Worm (Caenorhabditis elegans): ENCODE data around the gene T08D10.3.

T08D10.3 gene

ce11 chrX:11924158-11924557 is 31.1 kb upstream of the T08D10.3 start, which contains the start of gene F55G7.1:
F55G7.1 (plus strand) TSS chrX:11924433.
- TF ChIP-seq efl-1 (optimal IDR thresholded peaks at IDR 0.05) (peak; percentile 34 to 37), efl-1 (GFP tag; optimal IDR thresholded peaks at IDR 0.05 in 1 of 2) (peak in 1 of 2 experiments; percentile 72), grh-1 (GFP tag; IDR thresholded peaks at IDR 0.05) (no peak), hpl-2 (GFP tag; optimal IDR thresholded peaks at IDR 0.05) (peak; percentile 13), vab-15 (tag; optimal IDR thresholded peaks at IDR 0.05) (no peak), ceh-8 (GFP tag; optimal IDR thresholded peaks at IDR 0.05) (no peak), elt-3 (tag; optimal IDR thresholded peaks at IDR 0.05) (peak in 4 of 6 experiments; percentile 23 to 38 (median 26)), blmp-1 (tag; optimal IDR thresholded peaks at IDR 0.05) (peak; percentile 32), nhr-47 (tag; optimal IDR thresholded peaks at IDR 0.05) (peak; percentile 77), unc-98 (GFP tag; IDR thresholded peaks at IDR 0.05) (no peak), zip-4 (GFP tag; optimal IDR thresholded peaks at IDR 0.05) (peak; percentile 41), nhr-77 (tag; optimal IDR thresholded peaks at IDR 0.05) (peak; percentile 3), rnt-1 (tag; optimal IDR thresholded peaks at IDR 0.05) (peak; percentile 66), mep-1 (tag; optimal IDR thresholded peaks at IDR 0.05) (peak; percentile 65), nhr-71 (tag; optimal IDR thresholded peaks at IDR 0.05) (peak; percentile 49), xbp-1 (tag; optimal IDR thresholded peaks at IDR 0.05) (peak; percentile 44), lin-35 (GFP tag; optimal IDR thresholded peaks at IDR 0.05) (peak in 1 of 2 experiments; percentile 67), ztf-4 (tag; optimal IDR thresholded peaks at IDR 0.05) (peak; percentile 31), ceh-82 (tag; optimal IDR thresholded peaks at IDR 0.05) (peak in 2 of 3 experiments; percentile 17 to 54), elt-2 (tag; optimal IDR thresholded peaks at IDR 0.05) (no peak), nhr-76 (tag; optimal IDR thresholded peaks at IDR 0.05) (no peak), lin-14 (GFP tag; optimal IDR thresholded peaks at IDR 0.05) (peak; percentile 51), Y116A8C.19 (tag; optimal IDR thresholded peaks at IDR 0.05; ENCODE audit: borderline replicate concordance) (no peak), nhr-90 (tag; optimal IDR thresholded peaks at IDR 0.05; ENCODE audit: poor library complexity) (peak; percentile 72), nhr-19 (GFP tag; conservative IDR thresholded peaks at IDR 0.05) (peak; percentile 61), jun-1 (tag; optimal IDR thresholded peaks at IDR 0.05) (peak; percentile 78), nhr-85 (tag) (peak; percentile 75), mef-2 (tag; optimal IDR thresholded peaks at IDR 0.05) (no peak), lin-39 (tag; optimal IDR thresholded peaks at IDR 0.05) (peak; percentile 5), C16A3.4 (tag; optimal IDR thresholded peaks at IDR 0.05) (peak; percentile 52), dsc-1 (tag; optimal IDR thresholded peaks at IDR 0.05) (peak; percentile 71), tbx-2 (tag; optimal IDR thresholded peaks at IDR 0.05) (peak; percentile 56), snu-23 (GFP tag; optimal IDR thresholded peaks at IDR 0.05) (peak; percentile 79), irx-1 (tag; optimal IDR thresholded peaks at IDR 0.05) (peak; percentile 32), swsn-7 (tag; optimal IDR thresholded peaks at IDR 0.05) (peak; percentile 32), nhr-20 (tag; optimal IDR thresholded peaks at IDR 0.05) (peak; percentile 52), skn-1 (tag; optimal IDR thresholded peaks at IDR 0.05) (peak; percentile 22)

- no peak for TF ChIP-seq lin-13 (GFP tag; optimal IDR thresholded peaks at IDR 0.05)
- no peak for TF ChIP-seq F16B12.6 (tag; optimal IDR thresholded peaks at IDR 0.05)
- TF ChIP-seq isw-1 (GFP tag; IDR thresholded peaks at IDR 0.05): no peak
- TF ChIP-seq zag-1 (tag; optimal IDR thresholded peaks at IDR 0.05): no peak
- TF ChIP-seq fkh-4 (tag; optimal IDR thresholded peaks at IDR 0.05; ENCODE audit: borderline replicate concordance): no peak
- TF ChIP-seq tbx-2 (tag; optimal IDR thresholded peaks at IDR 0.05): no peak
- no peak for TF ChIP-seq sptf-1 (tag; optimal IDR thresholded peaks at IDR 0.05)
- no peak for TF ChIP-seq lin-35 (GFP tag; optimal IDR thresholded peaks at IDR 0.05)
- no peak for TF ChIP-seq blmp-1 (tag; optimal IDR thresholded peaks at IDR 0.05)
- no peak for TF ChIP-seq pag-3 (tag; optimal IDR thresholded peaks at IDR 0.05; ENCODE audit: borderline replicate concordance, insufficient read depth)
- TF ChIP-seq fos-1 (tag; optimal IDR thresholded peaks at IDR 0.05): no peak
- no peak for TF ChIP-seq nhr-11 (tag; optimal IDR thresholded peaks at IDR 0.05)
Observed at ce11 chrX:11925243-11925642, 30.0 kb upstream of the T08D10.3 start.
